Fruit fly (Drosophila melanogaster): ENCODE measurements around the gene Mst84B.

Mst84B gene

DNA sequence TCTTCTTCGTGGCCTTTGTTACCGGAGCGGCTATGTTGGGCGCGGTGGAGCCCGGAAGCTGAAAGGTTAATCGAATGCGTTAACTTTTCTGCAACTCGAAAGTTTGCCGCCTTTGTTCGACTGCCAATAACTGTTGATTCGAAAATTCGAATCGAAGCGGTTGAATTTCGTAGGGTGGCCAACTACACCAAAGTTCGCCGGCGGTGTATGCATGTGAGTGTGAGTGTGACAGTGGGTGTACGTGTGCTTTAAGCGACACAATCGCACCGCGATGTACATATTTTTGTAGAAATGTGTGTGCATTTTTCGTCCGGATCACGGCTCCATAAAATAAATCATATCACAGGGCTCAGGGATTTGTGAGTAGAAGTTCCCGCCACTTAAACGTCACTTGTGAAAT is 23.5 kb downstream of the Mst84B start:
- TF ChIP-seq CG14711 (tag; optimal IDR thresholded peaks at IDR 0.05) (peak; percentile 87), CG1620 (GFP tag; optimal IDR thresholded peaks at IDR 0.05) (no peak), toe (GFP tag; optimal IDR thresholded peaks at IDR 0.05) (no peak), CG11617 (GFP tag; optimal IDR thresholded peaks at IDR 0.05) (no peak), ovo (GFP tag; optimal IDR thresholded peaks at IDR 0.05) (no peak), Crg-1 (GFP tag; optimal IDR thresholded peaks at IDR 0.05) (no peak)

DNA sequence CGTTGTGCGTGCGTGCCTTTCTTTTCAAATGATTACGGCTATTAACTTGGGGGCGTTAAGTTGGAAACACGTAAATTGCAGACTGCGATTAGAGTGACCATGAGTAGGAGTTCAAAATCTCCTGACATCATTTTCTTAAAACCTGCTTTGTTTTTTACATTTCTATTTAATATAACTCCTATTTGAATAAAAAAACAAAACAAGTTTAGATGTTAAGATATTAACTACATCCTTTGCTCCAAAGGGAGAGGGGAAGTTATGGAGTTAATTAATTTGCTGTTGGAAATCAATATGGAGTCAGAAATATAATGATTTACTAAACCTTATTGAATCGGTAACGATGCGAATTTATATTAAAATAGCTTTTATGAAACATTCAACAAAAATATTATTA is 24.0 kb downstream of the Mst84B start, which contains the start of gene Tailor:
Gene Tailor (minus strand): TSS at position 101 of the 394 bp plus-strand sequence.
- no peak for TF ChIP-seq kay (GFP tag; ENCODE audit: borderline replicate concordance)
- TF ChIP-seq CG14711 (tag; optimal IDR thresholded peaks at IDR 0.05): no peak
- no peak for TF ChIP-seq cic (GFP tag; optimal IDR thresholded peaks at IDR 0.05)
- TF ChIP-seq Clk (GFP tag; optimal IDR thresholded peaks at IDR 0.05): no peak
- TF ChIP-seq CG11617 (GFP tag; optimal IDR thresholded peaks at IDR 0.05): no peak
- no peak for TF ChIP-seq CG7101 (tag; optimal IDR thresholded peaks at IDR 0.05)
- TF ChIP-seq CG1620 (GFP tag; optimal IDR thresholded peaks at IDR 0.05): no peak
- TF ChIP-seq Hr96 (GFP tag; optimal IDR thresholded peaks at IDR 0.05): no peak

DNA sequence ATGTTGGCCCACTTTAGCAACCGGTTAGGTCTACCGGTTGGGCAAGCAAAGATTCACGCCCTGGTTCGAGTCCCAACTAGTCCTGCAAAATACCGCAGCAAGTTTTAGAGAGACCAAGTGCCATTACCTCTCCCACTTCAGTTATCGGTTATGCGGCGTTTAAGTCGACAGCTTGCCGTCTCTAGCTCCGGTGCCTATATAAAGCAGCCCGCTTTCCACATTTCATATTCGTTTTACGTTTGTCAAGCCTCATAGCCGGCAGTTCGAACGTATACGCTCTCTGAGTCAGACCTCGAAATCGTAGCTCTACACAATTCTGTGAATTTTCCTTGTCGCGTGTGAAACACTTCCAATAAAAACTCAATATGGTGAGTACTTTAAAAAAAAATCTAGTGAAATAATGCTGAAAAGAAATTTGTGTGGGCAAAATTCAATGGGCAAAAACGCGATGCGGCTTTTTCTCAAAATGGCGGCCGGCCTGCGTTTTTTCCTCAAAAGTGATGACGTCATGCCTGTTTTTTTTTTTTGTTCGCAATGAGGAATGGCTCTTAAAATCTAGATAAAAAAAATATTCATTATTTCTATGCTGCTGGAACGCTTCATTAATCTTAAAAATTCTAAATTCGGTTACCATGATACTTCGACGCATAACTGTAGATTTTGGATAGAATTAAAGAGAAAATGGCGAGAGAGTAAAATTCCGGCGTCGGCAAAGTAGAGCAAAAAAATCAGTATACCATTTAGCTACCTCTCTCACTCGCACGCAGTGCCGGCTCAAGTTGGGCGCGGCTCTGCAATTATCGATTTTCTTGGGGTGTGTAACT is 24.6 kb downstream of the Mst84B start, which contains the start of gene alphaTub84B:
Gene alphaTub84B (plus strand): TSS at position 223 of the 824 bp plus-strand sequence.
- TF ChIP-seq tj (GFP tag; optimal IDR thresholded peaks at IDR 0.05) (peak; percentile 73), Clk (GFP tag; optimal IDR thresholded peaks at IDR 0.05) (no peak), CG11617 (GFP tag; optimal IDR thresholded peaks at IDR 0.05) (peak; percentile 73), CG7101 (tag; optimal IDR thresholded peaks at IDR 0.05) (peak; percentile 61), toe (GFP tag; optimal IDR thresholded peaks at IDR 0.05) (no peak), ovo (GFP tag; optimal IDR thresholded peaks at IDR 0.05) (no peak), CG14711 (tag; optimal IDR thresholded peaks at IDR 0.05) (peak; percentile 51), Mnt (GFP tag; optimal IDR thresholded peaks at IDR 0.05) (peak; percentile 91), CG1620 (GFP tag; optimal IDR thresholded peaks at IDR 0.05) (peak; percentile 59), Hr96 (GFP tag; optimal IDR thresholded peaks at IDR 0.05) (peak; percentile 80), CG7045 (GFP tag; optimal IDR thresholded peaks at IDR 0.05) (peak; percentile 37), pad (GFP tag; optimal IDR thresholded peaks at IDR 0.05) (no peak), CG12768 (GFP tag; optimal IDR thresholded peaks at IDR 0.05) (peak; percentile 43), kay (GFP tag; ENCODE audit: borderline replicate concordance) (no peak), Crg-1 (GFP tag; optimal IDR thresholded peaks at IDR 0.05) (peak; percentile 84), cnc (optimal IDR thresholded peaks at IDR 0.05) (peak in 1 of 2 experiments; percentile 10), CG33017 (tag; optimal IDR thresholded peaks at IDR 0.05) (peak; percentile 66), bab1 (GFP tag; optimal IDR thresholded peaks at IDR 0.05) (peak; percentile 79), cic (GFP tag; optimal IDR thresholded peaks at IDR 0.05) (peak; percentile 86), CG5204 (GFP tag; optimal IDR thresholded peaks at IDR 0.05) (no peak)

DNA sequence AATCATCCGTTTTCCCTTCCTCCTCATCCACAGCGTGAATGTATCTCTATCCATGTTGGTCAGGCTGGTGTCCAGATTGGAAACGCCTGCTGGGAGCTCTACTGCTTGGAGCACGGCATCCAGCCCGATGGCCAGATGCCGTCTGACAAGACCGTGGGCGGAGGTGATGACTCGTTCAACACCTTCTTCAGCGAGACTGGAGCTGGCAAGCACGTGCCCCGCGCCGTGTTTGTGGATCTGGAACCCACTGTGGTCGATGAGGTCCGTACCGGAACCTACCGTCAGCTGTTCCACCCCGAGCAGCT is 25.2 kb downstream of the Mst84B start:
- TF ChIP-seq CG14711 (tag; optimal IDR thresholded peaks at IDR 0.05) (no peak), Mnt (GFP tag; optimal IDR thresholded peaks at IDR 0.05) (no peak), bab1 (GFP tag; optimal IDR thresholded peaks at IDR 0.05) (no peak), CG7101 (tag; optimal IDR thresholded peaks at IDR 0.05) (no peak), CG12768 (GFP tag; optimal IDR thresholded peaks at IDR 0.05) (no peak), cnc (optimal IDR thresholded peaks at IDR 0.05) (no peak), Crg-1 (GFP tag; optimal IDR thresholded peaks at IDR 0.05) (no peak), CG5204 (GFP tag; optimal IDR thresholded peaks at IDR 0.05) (no peak), cic (GFP tag; optimal IDR thresholded peaks at IDR 0.05) (no peak), CG1620 (GFP tag; optimal IDR thresholded peaks at IDR 0.05) (no peak), CG11617 (GFP tag; optimal IDR thresholded peaks at IDR 0.05) (no peak), tj (GFP tag; optimal IDR thresholded peaks at IDR 0.05) (no peak)

DNA sequence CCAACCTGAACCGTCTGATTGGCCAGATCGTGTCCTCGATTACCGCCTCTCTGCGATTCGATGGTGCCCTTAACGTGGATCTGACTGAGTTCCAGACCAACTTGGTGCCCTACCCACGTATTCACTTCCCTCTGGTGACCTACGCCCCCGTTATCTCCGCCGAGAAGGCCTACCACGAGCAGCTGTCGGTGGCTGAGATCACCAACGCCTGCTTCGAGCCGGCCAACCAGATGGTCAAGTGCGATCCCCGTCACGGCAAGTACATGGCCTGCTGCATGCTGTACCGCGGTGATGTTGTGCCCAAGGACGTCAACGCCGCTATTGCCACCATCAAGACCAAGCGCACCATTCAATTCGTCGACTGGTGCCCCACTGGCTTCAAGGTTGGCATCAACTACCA is 25.9 kb downstream of the Mst84B start:
- no peak for TF ChIP-seq toe (GFP tag; optimal IDR thresholded peaks at IDR 0.05)
- TF ChIP-seq CG12768 (GFP tag; optimal IDR thresholded peaks at IDR 0.05): no peak

DNA sequence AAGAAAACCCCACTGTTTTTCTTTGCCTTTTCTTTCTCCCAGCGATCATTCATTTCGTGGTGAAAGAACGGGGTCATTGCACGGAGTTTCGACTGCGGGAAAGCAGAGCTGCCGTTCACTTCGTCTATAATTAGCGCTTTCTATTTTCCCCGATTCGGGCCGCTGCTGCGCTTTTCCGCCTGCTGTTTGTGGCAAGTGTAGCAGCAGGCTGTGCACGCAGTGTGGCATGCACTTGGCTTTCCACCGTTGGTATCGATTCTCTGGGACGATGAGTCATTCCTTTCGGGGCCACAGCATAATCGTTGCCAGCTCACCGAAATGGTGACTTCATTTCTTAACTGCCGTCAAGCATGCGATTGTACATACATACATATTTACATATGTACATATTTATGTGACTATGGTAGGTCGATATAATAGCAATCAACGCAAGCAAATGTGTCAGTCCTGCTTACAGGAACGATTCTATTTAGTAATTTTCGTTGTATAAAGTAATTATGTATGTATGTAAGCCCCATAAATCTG is 26.9 kb downstream of the Mst84B start:
- TF ChIP-seq CG5204 (GFP tag; optimal IDR thresholded peaks at IDR 0.05) (no peak), ovo (GFP tag; optimal IDR thresholded peaks at IDR 0.05) (peak; percentile 3)

DNA sequence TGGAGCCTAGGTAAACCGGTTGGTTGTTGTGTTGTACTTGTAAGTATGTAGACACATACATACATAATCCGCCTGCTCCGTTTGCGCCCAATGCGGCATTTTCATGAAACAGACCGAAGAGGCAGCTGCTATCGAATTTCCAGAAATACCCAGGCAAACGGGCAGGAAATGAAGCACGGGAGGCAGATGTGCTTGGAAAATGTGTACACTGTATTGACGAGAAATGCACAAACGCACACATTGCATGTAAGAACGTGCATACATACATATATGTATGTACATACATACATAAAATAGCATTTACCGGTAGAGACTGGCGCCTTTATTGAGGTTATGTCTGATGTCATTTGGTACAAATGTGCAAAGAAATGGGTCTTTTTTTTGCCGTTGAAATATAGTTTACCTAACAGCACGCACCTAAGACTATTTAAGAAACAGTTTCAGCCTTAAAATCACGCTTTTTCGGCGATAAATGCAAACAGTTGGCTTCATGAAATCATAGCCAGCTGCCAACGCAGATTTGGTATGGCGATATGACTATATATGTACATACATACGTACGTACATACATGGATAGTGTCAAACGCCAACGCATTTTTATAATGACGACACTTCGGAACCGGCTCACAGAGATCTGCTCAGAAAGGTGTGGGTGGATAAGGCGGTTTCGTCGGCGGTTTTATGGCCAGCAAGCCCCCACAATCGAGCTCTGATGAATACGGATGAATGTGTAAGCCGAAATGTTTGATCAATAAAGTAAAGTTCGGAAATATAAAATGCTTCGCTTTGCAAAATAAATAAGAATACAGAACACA is 27.8 kb downstream of the Mst84B start:
- no peak for TF ChIP-seq toe (GFP tag; optimal IDR thresholded peaks at IDR 0.05)
- peak; percentile 92 for TF ChIP-seq kay (GFP tag; ENCODE audit: borderline replicate concordance)

All from whole organism, adult.